Fruit fly (Drosophila melanogaster) whole organism, wandering third instar larva: ENCODE measurements around the gene Pgk.
A peak's percentile ranks its signal among the peaks of the same experiment; 100 is the strongest.

ENCODE experiments used
- Dif ChIP-seq: fragments of 200-275, 200-300 bp; sonication (Bioruptor generic); optimal IDR thresholded peaks from 2 replicates; lab custom pipeline; 2018; ENCODE audit warnings: missing biosample characterization, missing genetic modification characterization; ENCODE audit not compliant: partially characterized antibody
- OdsH ChIP-seq: fragments of 200-800 bp; sonication (Bioruptor generic); optimal IDR thresholded peaks from 2 replicates; lab custom pipeline; 2016; ENCODE audit warnings: missing biosample characterization, mild to moderate bottlenecking, missing genetic modification characterization
- brk ChIP-seq: fragments of 200-800 bp; sonication (Bioruptor generic); optimal IDR thresholded peaks from 2 replicates; lab custom pipeline; 2016; ENCODE audit warnings: missing biosample characterization, mild to moderate bottlenecking, missing genetic modification characterization
- tai ChIP-seq: sonication (Bioruptor generic); optimal IDR thresholded peaks from 2 replicates; lab custom pipeline; 2016; ENCODE audit warnings: missing biosample characterization, missing genetic modification characterization

DNA sequence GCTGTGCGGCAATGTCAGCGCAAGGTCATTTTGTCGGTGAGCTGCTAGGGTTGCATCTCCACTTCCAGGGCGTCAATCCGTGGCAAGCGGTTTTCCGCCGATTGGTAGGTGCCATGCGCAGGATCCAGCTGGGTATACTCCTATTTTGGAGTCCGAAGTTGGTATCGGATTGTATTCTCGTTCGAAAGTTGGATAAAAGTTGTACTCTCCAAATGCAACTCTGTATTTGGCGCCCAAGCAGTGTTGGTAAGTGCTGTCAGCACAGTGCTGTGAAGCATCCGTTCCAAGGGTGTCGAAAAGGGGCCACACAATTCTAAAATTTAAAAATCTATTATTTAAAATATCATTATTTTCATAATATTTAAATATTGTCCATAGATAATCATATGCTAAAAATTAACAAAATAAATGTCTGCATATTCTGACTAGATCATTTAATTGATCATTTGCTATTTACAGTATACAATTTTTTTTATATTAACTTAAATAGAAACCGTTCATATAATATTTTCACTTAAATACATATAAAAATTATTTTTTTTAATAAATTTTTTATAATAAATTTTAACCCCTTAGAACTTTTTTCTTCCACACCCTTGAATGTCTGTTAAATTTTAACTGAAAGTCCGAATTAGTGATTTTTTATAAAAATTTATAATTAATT lies 4.3 kb downstream of the Pgk start:
- TF ChIP-seq Dif: no peak
- TF ChIP-seq OdsH (GFP tag; lab: Kevin White, UChicago): peak; percentile 85
- no peak for TF ChIP-seq brk (GFP tag; lab: Kevin White, UChicago)
- no peak for TF ChIP-seq tai
